Fruit fly (Drosophila melanogaster) whole organism, adult: ENCODE measurements around the gene cv-c.

Experiments used
- CG11617 ChIP-seq: fragments of 200-800 bp; sonication (Bioruptor generic); optimal IDR thresholded peaks from 2 replicates; lab custom pipeline; 2017; ENCODE audit warnings: mild to moderate bottlenecking, missing biosample characterization, missing genetic modification reagents, missing genetic modification characterization
- CG12768 ChIP-seq: fragments of 200-800 bp; sonication (Bioruptor generic); optimal IDR thresholded peaks from 2 replicates; lab custom pipeline; 2017; ENCODE audit warnings: missing biosample characterization, missing genetic modification characterization, mild to moderate bottlenecking, moderate library complexity, missing genetic modification reagents
- CG14711 ChIP-seq: fragments of 200-800 bp; sonication (Bioruptor generic); optimal IDR thresholded peaks from 2 replicates; lab custom pipeline; 2018; ENCODE audit warnings: missing biosample characterization, mild to moderate bottlenecking, missing genetic modification characterization, moderate library complexity
- CG1620 ChIP-seq: fragments of 200-800 bp; sonication (Bioruptor generic); optimal IDR thresholded peaks from 2 replicates; lab custom pipeline; 2016; ENCODE audit warnings: missing biosample characterization, missing genetic modification characterization
- CG33017 ChIP-seq: fragments of 200-800 bp; sonication (Bioruptor generic); optimal IDR thresholded peaks from 2 replicates; lab custom pipeline; 2018; ENCODE audit warnings: missing biosample characterization, mild to moderate bottlenecking, missing genetic modification characterization, moderate library complexity
- CG5204 ChIP-seq: fragments of 200-800 bp; sonication (Bioruptor generic); optimal IDR thresholded peaks from 2 replicates; lab custom pipeline; 2016; ENCODE audit warnings: missing biosample characterization, missing genetic modification characterization
- CG7045 ChIP-seq: fragments of 200-800 bp; sonication (Bioruptor generic); optimal IDR thresholded peaks from 2 replicates; lab custom pipeline; 2017; ENCODE audit warnings: missing biosample characterization, mild to moderate bottlenecking, missing genetic modification characterization
- CG7101 ChIP-seq: fragments of 200-800 bp; sonication (Bioruptor generic); optimal IDR thresholded peaks from 2 replicates; lab custom pipeline; 2018; ENCODE audit warnings: missing biosample characterization, mild to moderate bottlenecking, missing genetic modification characterization, moderate library complexity
- Crg-1 ChIP-seq: fragments of 200-800 bp; sonication (Bioruptor generic); optimal IDR thresholded peaks from 2 replicates; lab custom pipeline; 2016; ENCODE audit warnings: missing biosample characterization, missing genetic modification characterization
- Hr96 ChIP-seq: fragments of 200-800 bp; sonication (Bioruptor generic); optimal IDR thresholded peaks from 2 replicates; lab custom pipeline; 2016; ENCODE audit warnings: missing biosample characterization, missing genetic modification characterization
- Mnt ChIP-seq: fragments of 200-800 bp; sonication (Bioruptor generic); optimal IDR thresholded peaks from 2 replicates; lab custom pipeline; 2016; ENCODE audit warnings: missing biosample characterization, mild to moderate bottlenecking, missing genetic modification characterization
- bab1 ChIP-seq: fragments of 200-800 bp; sonication (Bioruptor generic); optimal IDR thresholded peaks from 3 replicates; lab custom pipeline; 2019; ENCODE audit warnings: missing biosample characterization, mild to moderate bottlenecking, missing genetic modification characterization, moderate library complexity
- cic ChIP-seq: fragments of 200-800 bp; sonication (Bioruptor generic); optimal IDR thresholded peaks from 2 replicates; lab custom pipeline; 2017; ENCODE audit warnings: missing biosample characterization, mild to moderate bottlenecking, missing genetic modification characterization, moderate library complexity
- cnc ChIP-seq, 2 experiments: fragments of >200 bp; optimal IDR thresholded peaks; 2 replicates each; lab custom pipeline; 2017
- kay ChIP-seq: fragments of 200-800 bp; sonication (Bioruptor generic); peaks from one replicate; lab custom pipeline; 2016; ENCODE audit warnings: missing biosample characterization, missing genetic modification characterization, borderline replicate concordance
- ovo ChIP-seq: fragments of 200-800 bp; sonication (Bioruptor generic); optimal IDR thresholded peaks from 2 replicates; lab custom pipeline; 2016; ENCODE audit warnings: missing biosample characterization, missing genetic modification characterization
- pad ChIP-seq: fragments of 200-800 bp; sonication (Bioruptor generic); optimal IDR thresholded peaks from 3 replicates; lab custom pipeline; 2017; ENCODE audit warnings: missing biosample characterization, missing genetic modification characterization, mild to moderate bottlenecking, moderate library complexity, missing genetic modification reagents
- tj ChIP-seq: fragments of 200-800 bp; sonication (Bioruptor generic); optimal IDR thresholded peaks from 3 replicates; lab custom pipeline; 2017; ENCODE audit warnings: missing biosample characterization, mild to moderate bottlenecking, missing genetic modification characterization, moderate library complexity
- toe ChIP-seq: fragments of 200-800 bp; sonication (Bioruptor generic); optimal IDR thresholded peaks from 2 replicates; lab custom pipeline; 2016; ENCODE audit warnings: missing biosample characterization, missing genetic modification characterization

The cv-c gene

DNA sequence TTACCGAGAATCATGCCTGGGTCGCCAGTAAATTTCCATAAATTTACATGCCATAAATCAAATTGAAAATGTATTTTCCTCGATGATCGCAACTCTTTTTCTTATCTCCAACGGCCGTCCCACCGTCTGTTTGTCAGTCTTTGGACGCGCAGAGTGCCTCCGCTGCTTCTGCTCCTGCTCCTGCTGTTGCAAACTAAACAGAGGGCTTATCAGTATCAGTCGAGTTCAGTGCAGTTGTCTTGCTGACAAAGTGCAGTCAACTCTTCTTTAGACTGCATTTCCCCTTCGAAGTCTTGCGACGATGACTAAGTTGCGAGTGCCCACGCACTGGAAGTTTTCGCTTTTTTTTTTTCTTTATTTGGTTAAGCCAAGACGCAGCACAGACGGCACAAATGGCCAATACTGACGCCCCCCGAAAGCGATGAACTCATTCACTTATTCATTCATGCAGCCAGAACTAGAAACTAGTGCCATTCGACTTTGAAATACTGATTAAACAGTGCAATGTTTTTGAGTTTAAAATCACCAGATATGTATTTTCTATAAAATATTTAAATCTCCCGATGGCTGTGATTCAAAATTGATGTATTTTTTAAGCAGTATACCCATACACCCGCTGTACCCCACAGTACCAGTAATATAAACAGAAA lies 7.3 kb downstream of the cv-c start:
- no peak for TF ChIP-seq Hr96
- no peak for TF ChIP-seq CG1620 (GFP tag; lab: Kevin White, UChicago)
- no peak for TF ChIP-seq CG12768
- TF ChIP-seq CG7101 (tag; lab: Kevin White, UChicago), result no peak
- no peak for TF ChIP-seq cnc (optimal IDR thresholded peaks at IDR 0.05; lab: Kevin White, UChicago)
- TF ChIP-seq kay (GFP tag; lab: Kevin White, UChicago), result no peak
- TF ChIP-seq CG5204 (GFP tag; lab: Kevin White, UChicago), result no peak
- no peak for TF ChIP-seq Mnt (GFP tag; lab: Kevin White, UChicago)
- TF ChIP-seq pad (GFP tag; lab: Kevin White, UChicago), result no peak
- no peak for TF ChIP-seq CG14711 (tag; lab: Kevin White, UChicago)
- TF ChIP-seq cic, result no peak
- no peak for TF ChIP-seq CG33017 (tag; lab: Kevin White, UChicago)

DNA sequence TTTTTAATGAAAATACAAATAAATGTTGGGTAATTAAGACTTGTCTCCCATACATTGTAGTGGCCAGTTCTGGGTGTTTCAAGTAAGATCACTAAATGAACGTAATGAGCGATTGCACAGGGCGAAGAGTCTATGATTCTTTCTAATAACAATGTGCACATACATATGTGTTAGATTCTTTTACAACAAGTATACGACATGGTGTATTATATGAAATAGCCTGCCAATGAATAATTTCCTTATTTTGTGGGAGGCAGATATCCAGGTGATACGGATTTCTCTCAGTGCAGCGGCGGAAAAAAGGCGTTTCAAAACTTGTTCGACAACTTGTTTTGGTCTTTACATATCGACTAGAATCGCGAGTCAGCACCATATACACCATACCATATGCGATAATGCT lies 7.9 kb downstream of the cv-c start:
- TF ChIP-seq CG7045 (GFP tag; lab: Kevin White, UChicago), result peak; percentile 68
- no peak for TF ChIP-seq Mnt (GFP tag; lab: Kevin White, UChicago)
- TF ChIP-seq CG7101 (tag; lab: Kevin White, UChicago), result peak; percentile 14
- TF ChIP-seq tj, result peak; percentile 31
- TF ChIP-seq CG5204 (GFP tag; lab: Kevin White, UChicago), result peak; percentile 51

DNA sequence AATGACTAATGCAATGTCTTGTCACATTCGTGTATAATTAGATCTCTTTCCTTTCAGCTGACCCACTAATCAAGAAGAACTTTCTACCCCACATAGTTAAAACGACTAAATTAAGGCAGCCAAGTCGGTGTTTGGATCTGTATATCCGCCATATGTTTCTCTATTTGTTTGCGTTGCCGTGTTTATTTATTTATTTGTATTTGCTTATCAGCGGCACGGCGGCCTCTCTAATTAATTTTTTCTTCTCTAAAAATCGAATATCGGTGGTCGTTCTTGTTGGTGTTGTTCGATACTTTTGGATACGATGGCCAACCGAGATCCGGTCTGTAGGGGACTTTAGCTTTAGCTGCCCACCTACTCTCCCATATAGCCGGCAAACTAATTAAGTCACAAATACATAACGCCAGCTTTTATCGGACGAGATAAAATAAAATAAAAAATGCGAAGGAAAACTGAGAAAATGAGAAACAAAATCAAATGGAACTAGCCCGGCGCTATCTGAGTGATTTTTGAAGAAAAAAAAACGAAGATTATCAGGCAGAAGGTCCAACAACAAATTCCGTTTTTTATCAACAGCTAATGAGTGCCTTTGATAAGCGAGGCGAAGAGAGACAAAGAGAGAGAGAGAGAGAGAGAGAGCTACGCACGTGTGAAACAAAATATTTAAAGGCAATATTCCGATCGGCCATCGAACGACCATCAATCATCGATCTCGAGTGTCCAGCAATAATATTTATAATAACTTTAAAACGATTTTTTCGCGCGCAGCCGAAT lies 8.7 kb downstream of the cv-c start:
- TF ChIP-seq CG14711 (tag; lab: Kevin White, UChicago), result no peak
- no peak for TF ChIP-seq CG7045 (GFP tag; lab: Kevin White, UChicago)
- no peak for TF ChIP-seq pad (GFP tag; lab: Kevin White, UChicago)
- peak; percentile 23 for TF ChIP-seq kay (GFP tag; lab: Kevin White, UChicago)

DNA sequence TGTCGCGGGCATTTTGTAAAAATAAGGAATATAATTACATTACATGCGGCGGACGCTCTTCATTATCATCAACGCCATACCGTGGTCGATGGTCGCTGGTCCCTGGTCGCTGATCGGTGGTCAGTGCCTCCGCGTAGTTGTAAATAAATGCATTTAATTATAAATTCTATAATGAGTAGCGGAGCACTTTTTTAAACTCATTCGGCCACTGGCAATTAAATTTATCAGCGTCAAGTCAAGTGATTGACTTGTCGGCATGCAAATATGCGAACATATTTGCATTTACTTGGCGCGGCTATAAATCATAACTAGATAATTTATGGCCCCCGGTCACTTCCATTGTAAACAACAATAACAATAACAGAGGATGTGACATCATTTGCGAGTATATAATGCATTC lies 10.1 kb downstream of the cv-c start:
- TF ChIP-seq CG12768 (peak; percentile 6), CG11617 (no peak)

DNA sequence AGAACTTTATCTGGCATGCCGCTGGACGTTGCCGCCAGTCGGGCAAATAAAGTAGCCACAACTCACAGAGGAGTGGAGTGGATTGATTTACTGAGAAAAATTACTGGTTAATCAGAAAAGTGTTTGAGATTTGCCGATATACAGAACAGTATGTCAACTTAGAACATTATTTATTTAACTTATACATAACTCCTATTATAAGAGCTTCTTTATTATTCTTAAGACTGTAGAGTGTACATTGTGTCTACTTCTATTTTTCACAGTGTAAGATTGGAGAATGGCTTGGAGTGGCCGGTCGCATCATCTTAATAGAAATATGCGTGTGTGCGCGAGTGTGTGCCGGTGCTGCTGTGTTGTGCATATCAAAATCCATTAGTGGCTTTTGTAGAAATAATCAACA lies 10.9 kb downstream of the cv-c start:
- no peak for TF ChIP-seq tj
- no peak for TF ChIP-seq bab1 (GFP tag; lab: Kevin White, UChicago)
- no peak for TF ChIP-seq Crg-1 (GFP tag; lab: Kevin White, UChicago)
- no peak for TF ChIP-seq cic
- no peak for TF ChIP-seq cnc (optimal IDR thresholded peaks at IDR 0.05; lab: Kevin White, UChicago)
- TF ChIP-seq CG7045 (GFP tag; lab: Kevin White, UChicago), result no peak
- TF ChIP-seq Mnt (GFP tag; lab: Kevin White, UChicago), result no peak
- TF ChIP-seq toe (GFP tag; lab: Kevin White, UChicago), result no peak
- no peak for TF ChIP-seq CG33017 (tag; lab: Kevin White, UChicago)
- TF ChIP-seq CG1620 (GFP tag; lab: Kevin White, UChicago), result no peak
- TF ChIP-seq ovo, result no peak
- TF ChIP-seq CG11617, result no peak
- TF ChIP-seq CG12768, result no peak
- TF ChIP-seq Hr96, result no peak
- no peak for TF ChIP-seq CG14711 (tag; lab: Kevin White, UChicago)
- TF ChIP-seq CG7101 (tag; lab: Kevin White, UChicago), result no peak
- no peak for TF ChIP-seq pad (GFP tag; lab: Kevin White, UChicago)
- TF ChIP-seq kay (GFP tag; lab: Kevin White, UChicago), result no peak

DNA sequence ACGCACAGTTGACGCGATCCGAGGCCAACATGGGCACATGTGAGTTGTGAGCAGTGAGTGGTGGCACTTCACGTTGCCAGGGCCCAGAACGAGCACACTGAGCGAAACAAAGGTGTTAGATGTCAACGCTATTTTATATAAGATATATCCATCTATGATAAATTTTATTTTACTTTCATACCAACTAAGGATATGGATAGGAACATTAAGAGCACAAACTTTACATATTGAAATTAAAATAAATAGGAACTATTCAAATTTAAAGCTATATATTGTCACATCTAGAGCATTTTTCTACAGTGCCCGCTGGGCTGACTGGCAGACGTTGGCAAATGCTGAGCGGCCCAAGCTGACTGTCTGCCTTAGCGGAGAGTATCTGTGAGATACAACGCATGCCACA lies 11.8 kb downstream of the cv-c start:
- TF ChIP-seq CG33017 (tag; lab: Kevin White, UChicago) (no peak), cic (no peak), pad (GFP tag; lab: Kevin White, UChicago) (no peak), CG1620 (GFP tag; lab: Kevin White, UChicago) (no peak)

DNA sequence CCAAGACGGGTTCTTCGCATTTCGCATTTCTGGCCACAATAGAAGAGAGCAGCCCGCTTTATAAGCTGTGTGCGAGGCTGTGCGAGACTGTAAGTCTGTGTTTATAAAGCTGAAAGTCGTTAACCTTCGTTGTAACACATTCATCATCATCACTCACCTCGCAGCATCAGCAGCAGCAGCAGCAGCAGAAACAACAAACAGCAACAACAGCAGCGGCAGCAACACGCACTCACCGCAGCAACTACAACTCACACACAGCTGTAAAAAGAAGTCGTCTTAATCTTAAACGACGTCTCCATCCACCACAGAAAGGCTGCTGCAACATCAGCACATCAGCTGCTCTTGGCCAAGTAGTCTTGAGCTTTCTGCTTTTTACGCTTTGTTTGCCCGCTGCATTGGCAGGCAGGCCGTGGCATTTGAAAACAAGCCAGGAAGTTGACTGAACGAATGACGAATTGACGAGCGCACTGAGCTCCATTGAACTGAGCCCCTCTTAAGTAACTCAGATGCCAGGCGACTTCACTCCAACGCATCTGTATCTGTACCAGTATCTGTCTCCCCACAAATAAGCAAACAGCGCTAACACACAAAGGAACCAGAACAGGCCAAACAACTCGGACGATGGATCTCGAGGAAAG lies 12.7 kb downstream of the cv-c start:
- TF ChIP-seq CG12768, result no peak
